Worm (Caenorhabditis elegans): Measurements from ENCODE around the gene msp-78.
"Not testable (repeated sequence)": the region's sequence is repeated elsewhere in the genome, so short reads cannot be mapped to it uniquely, and the experiment has no call there.

The msp-78 gene

ce11 chrIV:9761751-9762150 lies 8.1 kb upstream of the msp-78 start:
- TF ChIP-seq ztf-29 (GFP tag; IDR thresholded peaks at IDR 0.05) (no peak), ztf-23 (GFP tag; IDR thresholded peaks at IDR 0.05) (no peak), med-1 (GFP tag; optimal IDR thresholded peaks at IDR 0.05; ENCODE audit: insufficient read depth) (no peak), tab-1 (GFP tag; IDR thresholded peaks at IDR 0.05) (no peak), klf-2 (GFP tag; conservative IDR thresholded peaks at IDR 0.05) (no peak), flt-1 (GFP tag; IDR thresholded peaks at IDR 0.05) (no peak), ref-1 (GFP tag; conservative IDR thresholded peaks at IDR 0.05) (no peak), T22C8.4 (GFP tag; IDR thresholded peaks at IDR 0.05) (no peak), cog-1 (tag; optimal IDR thresholded peaks at IDR 0.05) (no peak)

- TF ChIP-seq med-1 (GFP tag; optimal IDR thresholded peaks at IDR 0.05; ENCODE audit: insufficient read depth) (no peak), cog-1 (tag; optimal IDR thresholded peaks at IDR 0.05) (no peak), T22C8.4 (GFP tag; IDR thresholded peaks at IDR 0.05) (no peak), ztf-29 (GFP tag; IDR thresholded peaks at IDR 0.05) (no peak), ztf-23 (GFP tag; IDR thresholded peaks at IDR 0.05) (no peak), ref-1 (GFP tag; conservative IDR thresholded peaks at IDR 0.05) (no peak), tab-1 (GFP tag; IDR thresholded peaks at IDR 0.05) (no peak), flt-1 (GFP tag; IDR thresholded peaks at IDR 0.05) (no peak), klf-2 (GFP tag; conservative IDR thresholded peaks at IDR 0.05) (no peak)
Measured at ce11 chrIV:9762667-9763173, 7.1 kb upstream of the msp-78 start.

ce11 chrIV:9766250-9766649 lies 3.6 kb upstream of the msp-78 start, which contains the start of gene ssp-36:
ssp-36 (minus strand) TSS chrIV:9766350.
- TF ChIP-seq med-1 (GFP tag; optimal IDR thresholded peaks at IDR 0.05; ENCODE audit: insufficient read depth) (no peak), cog-1 (tag; optimal IDR thresholded peaks at IDR 0.05) (no peak), ref-1 (GFP tag; conservative IDR thresholded peaks at IDR 0.05) (no peak), tab-1 (GFP tag; IDR thresholded peaks at IDR 0.05) (no peak), klf-2 (GFP tag; conservative IDR thresholded peaks at IDR 0.05) (no peak), ztf-23 (GFP tag; IDR thresholded peaks at IDR 0.05) (no peak), ztf-29 (GFP tag; IDR thresholded peaks at IDR 0.05) (no peak), flt-1 (GFP tag; IDR thresholded peaks at IDR 0.05) (no peak), T22C8.4 (GFP tag; IDR thresholded peaks at IDR 0.05) (no peak)

- not testable (repeated sequence) for TF ChIP-seq klf-2 (GFP tag; conservative IDR thresholded peaks at IDR 0.05); ref-1 (GFP tag; conservative IDR thresholded peaks at IDR 0.05); T22C8.4 (GFP tag; IDR thresholded peaks at IDR 0.05)
Measured at ce11 chrIV:9767054-9767453, 2.8 kb upstream of the msp-78 start, which contains the start of gene msp-79. msp-79 (minus strand) TSS chrIV:9767154.

- TF ChIP-seq ztf-29 (GFP tag; IDR thresholded peaks at IDR 0.05) (no peak), cog-1 (tag; optimal IDR thresholded peaks at IDR 0.05) (peak; percentile 11)
Measured at ce11 chrIV:9770798-9771197, 952 bp downstream of the msp-78 start.

- TF ChIP-seq flt-1 (GFP tag; IDR thresholded peaks at IDR 0.05), result 0 out of 2 replicates have a peak, but pooled peaks have one; percentile 10
- TF ChIP-seq tab-1 (GFP tag; IDR thresholded peaks at IDR 0.05), result no peak
Measured at ce11 chrIV:9772096-9772720, 2.4 kb downstream of the msp-78 start, which contains the start of gene cav-1. cav-1 (plus strand) TSS chrIV:9772510.

ce11 chrIV:9773441-9773840 lies 3.6 kb downstream of the msp-78 start:
- no peak for TF ChIP-seq klf-2 (GFP tag; conservative IDR thresholded peaks at IDR 0.05)
- TF ChIP-seq med-1 (GFP tag; optimal IDR thresholded peaks at IDR 0.05; ENCODE audit: insufficient read depth), result no peak
- no peak for TF ChIP-seq ztf-29 (GFP tag; IDR thresholded peaks at IDR 0.05)
- TF ChIP-seq cog-1 (tag; optimal IDR thresholded peaks at IDR 0.05), result no peak
- TF ChIP-seq flt-1 (GFP tag; IDR thresholded peaks at IDR 0.05), result peak; percentile 41; the same call in 1 of the 2 replicates

ce11 chrIV:9777535-9777934 lies 7.7 kb downstream of the msp-78 start, which contains the start of gene sna-2:
sna-2 (minus strand) TSS chrIV:9777634.
- no peak for TF ChIP-seq klf-2 (GFP tag; conservative IDR thresholded peaks at IDR 0.05)

- TF ChIP-seq med-1 (GFP tag; optimal IDR thresholded peaks at IDR 0.05; ENCODE audit: insufficient read depth) (no peak), tab-1 (GFP tag; IDR thresholded peaks at IDR 0.05) (no peak), flt-1 (GFP tag; IDR thresholded peaks at IDR 0.05) (no peak), ref-1 (GFP tag; conservative IDR thresholded peaks at IDR 0.05) (no peak), ztf-23 (GFP tag; IDR thresholded peaks at IDR 0.05) (no peak), T22C8.4 (GFP tag; IDR thresholded peaks at IDR 0.05) (no peak), cog-1 (tag; optimal IDR thresholded peaks at IDR 0.05) (no peak), ztf-29 (GFP tag; IDR thresholded peaks at IDR 0.05) (no peak), klf-2 (GFP tag; conservative IDR thresholded peaks at IDR 0.05) (no peak)
Measured at ce11 chrIV:9778016-9778415, 8.2 kb downstream of the msp-78 start, which contains the start of gene T13F2.6. T13F2.6 (plus strand) TSS chrIV:9778321.

- TF ChIP-seq med-1 (GFP tag; optimal IDR thresholded peaks at IDR 0.05; ENCODE audit: insufficient read depth) (no peak), ref-1 (GFP tag; conservative IDR thresholded peaks at IDR 0.05) (no peak), flt-1 (GFP tag; IDR thresholded peaks at IDR 0.05) (no peak), klf-2 (GFP tag; conservative IDR thresholded peaks at IDR 0.05) (no peak), tab-1 (GFP tag; IDR thresholded peaks at IDR 0.05) (no peak), ztf-23 (GFP tag; IDR thresholded peaks at IDR 0.05) (no peak), T22C8.4 (GFP tag; IDR thresholded peaks at IDR 0.05) (no peak), cog-1 (tag; optimal IDR thresholded peaks at IDR 0.05) (no peak), ztf-29 (GFP tag; IDR thresholded peaks at IDR 0.05) (no peak)
Measured at ce11 chrIV:9784689-9785088, 14.8 kb downstream of the msp-78 start, which contains the start of gene sre-4. sre-4 (minus strand) TSS chrIV:9784789.

Measured in whole organism, midembryonic.